Worm (Caenorhabditis elegans) whole organism, L3 larva: ENCODE data around the gene Y53F4B.19.

Source experiments
- R02D3.7 ChIP-seq: fragments of 150-350 bp; optimal IDR thresholded peaks from 2 replicates; lab custom pipeline; 2014; ENCODE audit warnings: missing biosample characterization, missing genetic modification characterization
- ama-1 ChIP-seq: fragments of 150-350 bp; optimal IDR thresholded peaks from 2 replicates; lab custom pipeline; 2018
- ceh-9 ChIP-seq: sonication (generic microtip); optimal IDR thresholded peaks from 2 replicates; lab custom pipeline; 2018; ENCODE audit warnings: missing biosample characterization, missing genetic modification characterization
- daf-12 ChIP-seq: fragments of 150-350 bp; optimal IDR thresholded peaks from 2 replicates; lab custom pipeline; 2014; ENCODE audit warnings: missing biosample characterization, missing genetic modification reagents, missing genetic modification characterization
- elt-1 ChIP-seq: fragments of 150-350 bp; optimal IDR thresholded peaks from 2 replicates; lab custom pipeline; 2014; ENCODE audit warnings: missing biosample characterization, missing genetic modification characterization
- elt-3 ChIP-seq, 3 experiments: fragments of 150-350 bp in 1 of 3; sonication (generic microtip) in 2 of 3; optimal IDR thresholded peaks; 2 replicates in 2 of 3; 4 replicates in 1 of 3; lab custom pipeline; 2014 to 2017; ENCODE audit warnings: missing biosample characterization in 3 of 3, missing genetic modification characterization in 3 of 3
- eor-1 ChIP-seq, 2 experiments: fragments of 150-350 bp; optimal IDR thresholded peaks; 2 replicates each; lab custom pipeline; 2014 to 2018; ENCODE audit warnings: missing biosample characterization in 2 of 2, missing genetic modification characterization in 2 of 2
- lin-15B ChIP-seq: fragments of 150-350 bp; optimal IDR thresholded peaks from 2 replicates; lab custom pipeline; 2014; ENCODE audit warnings: missing biosample characterization, missing genetic modification characterization
- nhr-23 ChIP-seq: fragments of 150-350 bp; optimal IDR thresholded peaks from 2 replicates; lab custom pipeline; 2014; ENCODE audit warnings: missing biosample characterization, missing genetic modification reagents, missing genetic modification characterization
- nhr-28 ChIP-seq: fragments of 150-350 bp; optimal IDR thresholded peaks from 2 replicates; lab custom pipeline; 2014; ENCODE audit warnings: missing biosample characterization, missing genetic modification characterization
- nhr-67 ChIP-seq: fragments of 150-350 bp; optimal IDR thresholded peaks from 2 replicates; lab custom pipeline; 2014; ENCODE audit warnings: missing biosample characterization, missing genetic modification characterization
- tbx-2 ChIP-seq: sonication (generic microtip); optimal IDR thresholded peaks from 2 replicates; lab custom pipeline; 2016; ENCODE audit warnings: mild to moderate bottlenecking, missing genetic modification characterization, missing compliant biosample characterization
- zag-1 ChIP-seq: fragments of 150-350 bp; optimal IDR thresholded peaks from 2 replicates; lab custom pipeline; 2014; ENCODE audit warnings: missing biosample characterization, missing genetic modification characterization
- ztf-11 ChIP-seq: fragments of 150-350 bp; optimal IDR thresholded peaks from 2 replicates; lab custom pipeline; 2014; ENCODE audit warnings: missing biosample characterization, missing genetic modification characterization

DNA sequence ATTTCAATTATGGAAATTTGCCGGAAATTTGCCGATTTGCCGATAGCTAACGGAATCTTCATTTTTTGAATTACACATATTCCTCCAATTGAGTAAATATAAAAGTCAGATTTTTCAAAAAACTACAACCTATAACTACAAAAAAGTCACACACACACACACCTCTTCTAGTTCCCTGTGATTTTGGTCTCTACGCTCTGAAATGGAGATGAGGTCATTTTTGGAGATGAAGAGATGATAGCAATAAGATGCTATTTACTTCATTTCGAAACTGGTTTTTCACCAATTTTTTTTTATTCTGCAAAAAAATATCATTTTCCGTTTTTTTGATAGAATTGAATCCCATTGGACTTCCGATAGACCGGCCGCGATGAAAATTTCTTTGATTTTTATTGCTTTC is 47.5 kb downstream of the Y53F4B.19 start, which contains the start of gene Y53F4B.23:
- TF ChIP-seq ztf-11 (no peak), lin-15B (tag; lab: Kevin White, UChicago) (no peak), ama-1 (lab: Kevin White, UChicago) (no peak), eor-1 (tag; optimal IDR thresholded peaks at IDR 0.05; lab: Kevin White, UChicago) (no peak), ceh-9 (tag; lab: Kevin White, UChicago) (no peak), daf-12 (no peak), elt-1 (no peak), R02D3.7 (no peak), tbx-2 (tag; lab: Kevin White, UChicago) (no peak), nhr-67 (no peak), nhr-23 (tag; lab: Kevin White, UChicago) (no peak), elt-3 (tag; optimal IDR thresholded peaks at IDR 0.05; lab: Kevin White, UChicago) (no peak), zag-1 (tag; lab: Kevin White, UChicago) (no peak), nhr-28 (tag; lab: Kevin White, UChicago) (no peak)
